Fruit fly (Drosophila melanogaster): ENCODE data around the gene asun.

asun gene

DNA sequence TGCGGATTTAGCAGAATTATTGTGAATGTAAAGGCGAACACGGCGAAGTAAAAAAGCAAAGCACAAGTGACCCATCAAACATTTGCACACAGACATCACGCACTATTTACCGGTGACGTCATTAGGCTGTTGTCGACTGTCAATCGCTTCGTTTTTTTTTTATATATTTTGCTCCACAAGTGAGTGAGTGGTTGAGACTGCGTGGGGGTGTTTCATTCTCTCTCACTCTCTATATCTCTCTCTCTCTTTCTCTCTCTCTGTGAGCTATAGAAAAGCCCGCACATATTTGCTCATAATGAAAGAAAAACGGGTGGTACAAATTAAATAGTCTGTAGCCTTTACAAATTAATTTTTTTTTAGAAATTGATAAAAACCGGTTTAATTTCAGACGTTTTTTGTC is 13.5 kb downstream of the asun start:
- no peak for TF ChIP-seq noc (tag; optimal IDR thresholded peaks at IDR 0.05)

DNA sequence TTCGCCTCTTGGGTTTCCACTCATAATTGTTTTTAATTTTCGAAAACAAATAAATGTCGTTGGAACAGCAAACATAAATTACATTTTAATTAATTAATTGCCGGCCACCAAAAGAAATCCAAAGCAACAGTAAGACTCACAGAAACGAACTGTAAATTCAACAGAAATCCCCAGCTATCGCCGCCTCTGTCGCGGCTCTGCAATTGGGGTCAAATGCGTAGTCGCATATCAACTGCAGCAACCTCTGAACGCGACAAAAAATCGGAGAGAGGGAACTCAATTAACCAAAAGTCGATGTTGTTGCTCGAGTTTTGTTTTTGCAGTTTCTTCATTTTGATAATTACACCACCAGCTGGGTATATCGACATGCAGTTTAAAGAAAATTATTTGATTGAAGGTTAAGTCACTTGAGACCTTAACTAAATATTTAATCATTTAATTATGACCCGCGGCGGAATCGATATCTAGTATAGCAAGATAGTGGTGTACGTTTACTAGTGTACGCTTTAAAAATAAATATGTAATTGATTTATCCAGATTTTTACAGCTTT is 15.4 kb downstream of the asun start:
- no peak for TF ChIP-seq noc (tag; optimal IDR thresholded peaks at IDR 0.05)

DNA sequence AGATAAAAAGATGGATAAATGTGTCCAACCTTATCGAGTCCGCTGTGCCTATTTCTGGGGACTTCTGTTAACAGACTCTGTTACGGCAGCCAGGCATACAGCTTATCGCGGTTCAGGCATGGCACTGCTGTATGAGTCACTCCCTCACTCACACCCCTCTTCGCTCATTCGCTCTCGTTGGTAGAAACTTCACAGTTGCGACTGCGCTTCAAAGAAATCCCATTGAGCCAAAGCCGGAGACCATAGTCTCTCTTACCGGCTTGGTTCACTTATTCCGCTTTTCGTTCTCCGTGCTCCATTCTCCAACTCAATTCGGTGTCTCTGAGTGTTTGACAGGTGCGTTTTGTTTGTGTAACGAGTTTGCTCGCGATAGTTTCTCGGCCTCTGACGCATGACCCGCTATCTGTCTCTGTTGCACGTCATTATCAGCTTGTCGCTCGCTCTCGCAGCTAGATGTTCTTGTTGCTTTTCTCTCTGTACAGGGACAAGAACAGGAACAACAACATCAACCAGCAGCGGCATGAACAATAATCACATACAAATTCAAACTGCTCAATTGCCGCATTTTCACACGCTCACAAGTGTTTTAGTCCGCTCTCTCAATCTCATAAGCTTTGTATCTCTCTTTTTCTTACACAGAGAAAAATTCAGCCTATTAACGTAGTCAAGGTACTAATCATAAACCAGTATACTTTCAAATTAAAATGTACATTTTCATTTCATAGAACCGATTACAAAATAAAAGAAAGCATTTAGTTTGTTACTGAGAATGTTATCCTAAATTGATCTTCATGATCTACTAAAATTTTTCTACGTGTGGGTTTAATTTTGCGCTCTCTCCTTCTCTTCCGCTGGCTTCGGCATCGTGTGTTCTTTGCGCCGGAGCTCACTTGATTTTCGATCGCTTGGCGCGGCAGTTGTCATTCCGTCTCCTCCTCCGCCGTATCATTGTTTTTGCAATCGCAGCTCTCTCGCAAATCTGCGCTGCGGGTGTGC is 16.2 kb downstream of the asun start:
- peak; percentile 100 for TF ChIP-seq noc (tag; optimal IDR thresholded peaks at IDR 0.05)

DNA sequence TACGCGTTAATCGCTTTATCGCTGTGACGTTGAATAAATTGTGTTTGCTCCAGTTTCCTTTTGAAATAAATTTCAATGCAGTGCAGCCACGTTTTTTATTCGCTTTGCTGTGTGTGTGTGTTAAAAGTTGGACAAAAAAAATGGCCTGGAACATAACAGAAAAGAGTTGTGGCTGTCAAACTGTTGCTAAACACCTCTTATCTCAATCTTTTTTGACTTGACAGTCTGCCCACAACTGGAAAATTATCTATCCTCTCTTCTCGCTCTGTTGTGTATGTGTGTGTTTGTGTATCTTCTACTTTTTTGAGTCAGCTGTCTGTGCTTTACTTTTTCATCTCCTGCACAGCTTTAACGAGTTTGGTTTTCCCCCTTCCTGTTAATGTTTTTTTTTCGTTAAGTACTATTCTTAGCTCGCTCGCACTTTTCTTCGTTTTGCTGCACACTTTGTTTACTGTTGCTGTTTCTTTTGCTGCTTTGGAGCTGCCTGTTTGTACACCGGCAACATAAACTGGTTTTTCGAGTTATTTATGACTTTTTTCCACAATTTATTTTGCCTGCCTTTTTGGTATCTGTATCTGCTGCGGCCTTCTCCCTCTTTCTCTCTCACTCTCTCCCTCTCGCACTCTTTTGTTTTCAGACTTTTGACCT is 17.1 kb downstream of the asun start:
- no peak for TF ChIP-seq noc (tag; optimal IDR thresholded peaks at IDR 0.05)

DNA sequence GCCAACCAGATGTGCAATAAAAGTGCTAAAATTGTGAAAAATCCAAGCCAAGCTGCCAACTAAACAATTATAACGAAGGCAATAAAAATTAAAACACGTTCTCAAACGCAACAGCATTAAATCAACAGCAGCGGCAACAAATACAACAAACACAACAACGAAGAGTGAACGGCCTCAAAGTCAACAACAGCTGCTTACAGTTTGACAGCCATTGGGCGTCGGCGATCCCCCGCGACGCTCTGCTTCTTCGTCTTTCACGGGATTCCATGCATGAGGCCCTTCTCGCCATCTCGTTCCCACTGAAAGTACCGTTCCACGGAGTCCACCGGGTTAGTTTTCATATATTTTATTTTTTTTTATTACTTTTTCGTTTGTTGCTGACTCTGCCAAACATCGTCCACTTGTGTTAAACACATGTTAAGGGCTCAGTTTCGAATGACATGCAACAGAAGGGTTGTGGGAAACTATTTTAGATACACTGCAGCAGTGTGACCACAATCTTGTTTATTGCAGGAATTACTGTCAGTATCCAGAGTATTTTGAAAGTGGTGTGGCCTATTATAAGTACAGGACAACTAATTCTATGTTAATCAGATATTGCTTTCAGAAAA is 18.1 kb downstream of the asun start:
- no peak for TF ChIP-seq noc (tag; optimal IDR thresholded peaks at IDR 0.05)

DNA sequence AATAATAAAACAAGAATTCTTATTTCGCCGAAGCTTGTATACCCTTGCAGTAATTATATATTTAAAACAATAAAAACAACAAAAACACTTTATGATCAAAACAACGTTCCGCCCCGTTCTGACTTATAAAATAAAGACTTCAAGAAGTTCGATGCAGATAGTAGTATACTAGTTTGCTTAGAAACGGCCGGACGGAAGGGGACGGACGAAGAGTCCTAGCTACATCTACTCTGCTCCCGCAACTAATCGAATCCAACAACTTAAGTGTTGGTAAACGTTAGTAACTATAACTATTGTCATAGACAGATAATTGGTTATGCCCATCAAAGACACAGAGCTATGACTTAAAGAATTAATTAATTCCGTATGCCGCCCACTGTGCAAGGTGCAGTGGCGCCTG is 20.4 kb downstream of the asun start:
- no peak for TF ChIP-seq noc (tag; optimal IDR thresholded peaks at IDR 0.05)

DNA sequence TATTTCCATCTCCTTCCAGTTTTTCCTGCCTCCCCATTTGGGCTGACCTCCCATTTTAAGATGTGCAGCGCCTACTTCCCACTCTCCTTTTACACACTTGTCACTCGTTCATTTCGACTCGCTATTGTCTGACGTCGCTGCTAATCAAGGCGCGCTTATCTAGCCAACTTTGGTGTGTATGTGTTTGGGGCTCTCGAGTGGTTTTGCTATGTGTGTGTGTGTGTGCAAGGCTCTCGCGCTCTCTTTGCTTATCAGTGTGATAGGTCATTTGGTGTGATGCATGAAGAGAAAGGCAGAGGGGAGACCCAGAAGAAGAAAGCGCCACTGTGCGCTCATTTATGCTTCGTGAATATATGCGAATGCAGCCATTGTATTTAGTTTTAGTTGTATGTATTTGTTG is 20.8 kb downstream of the asun start:
- TF ChIP-seq noc (tag; optimal IDR thresholded peaks at IDR 0.05): no peak

DNA sequence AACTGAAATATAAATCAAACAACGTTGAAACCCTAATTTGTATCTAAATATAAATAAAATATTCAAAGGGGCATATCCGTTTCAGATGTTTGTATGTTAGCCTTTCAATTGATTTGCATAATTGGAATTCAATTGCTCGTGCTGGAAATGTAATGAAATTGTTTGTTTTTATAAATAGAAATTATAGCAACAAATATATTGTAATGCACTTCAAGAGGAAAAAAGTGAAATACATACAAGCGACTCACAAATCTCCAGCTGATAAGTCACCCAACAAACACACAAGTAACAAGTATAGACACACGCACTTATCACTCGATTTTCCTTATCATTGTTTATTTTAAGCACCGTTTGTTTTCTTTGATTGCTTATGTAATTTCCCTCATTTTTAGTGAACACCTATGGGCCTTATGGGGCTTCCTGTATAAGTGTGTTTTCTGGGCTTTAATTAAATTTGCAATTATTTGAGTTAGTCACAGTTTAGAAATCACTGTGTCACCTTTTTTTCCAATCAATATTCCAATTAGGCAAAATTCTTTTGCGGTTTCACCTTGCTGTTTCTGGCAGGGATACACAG is 21.6 kb downstream of the asun start:
- TF ChIP-seq noc (tag; optimal IDR thresholded peaks at IDR 0.05): no peak

DNA sequence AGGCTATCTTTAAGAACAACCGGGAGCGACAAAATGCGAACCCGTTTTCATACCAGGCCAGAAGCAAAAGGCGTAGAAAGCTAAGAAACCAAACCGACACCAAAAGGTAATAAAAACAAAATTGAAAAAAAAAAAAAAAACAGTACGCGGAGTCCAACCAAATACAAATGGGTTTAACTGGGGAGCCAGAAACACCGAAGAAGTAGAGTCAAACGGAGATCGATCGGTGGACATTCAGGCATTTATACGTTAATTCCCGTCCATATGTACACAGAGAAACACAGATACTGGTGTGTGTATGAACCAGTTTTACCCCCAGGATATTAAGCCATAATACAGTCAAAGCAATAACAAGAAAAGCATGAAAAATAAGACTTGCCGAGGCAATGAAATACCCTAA is 23.1 kb downstream of the asun start:
- no peak for TF ChIP-seq noc (tag; optimal IDR thresholded peaks at IDR 0.05)

DNA sequence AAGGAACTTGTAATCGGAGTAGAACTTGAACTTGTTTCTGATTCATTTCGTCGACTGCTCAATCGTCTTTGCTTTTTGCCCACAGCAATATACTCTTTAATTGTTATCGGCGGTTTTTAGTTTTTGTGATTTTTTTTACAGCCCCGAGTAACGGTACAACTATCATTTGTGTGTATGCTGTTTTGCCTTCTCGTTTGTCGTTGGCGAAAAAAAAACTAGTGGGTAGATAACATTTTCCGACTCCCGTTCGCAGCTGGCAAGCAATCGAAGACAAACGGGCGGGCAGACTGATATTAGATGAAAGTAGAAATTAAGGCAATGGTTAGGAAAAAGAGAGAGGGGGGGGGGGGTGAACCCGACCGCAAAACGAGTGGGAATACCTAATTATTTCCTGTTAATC is 23.8 kb downstream of the asun start:
- TF ChIP-seq noc (tag; optimal IDR thresholded peaks at IDR 0.05): no peak

DNA sequence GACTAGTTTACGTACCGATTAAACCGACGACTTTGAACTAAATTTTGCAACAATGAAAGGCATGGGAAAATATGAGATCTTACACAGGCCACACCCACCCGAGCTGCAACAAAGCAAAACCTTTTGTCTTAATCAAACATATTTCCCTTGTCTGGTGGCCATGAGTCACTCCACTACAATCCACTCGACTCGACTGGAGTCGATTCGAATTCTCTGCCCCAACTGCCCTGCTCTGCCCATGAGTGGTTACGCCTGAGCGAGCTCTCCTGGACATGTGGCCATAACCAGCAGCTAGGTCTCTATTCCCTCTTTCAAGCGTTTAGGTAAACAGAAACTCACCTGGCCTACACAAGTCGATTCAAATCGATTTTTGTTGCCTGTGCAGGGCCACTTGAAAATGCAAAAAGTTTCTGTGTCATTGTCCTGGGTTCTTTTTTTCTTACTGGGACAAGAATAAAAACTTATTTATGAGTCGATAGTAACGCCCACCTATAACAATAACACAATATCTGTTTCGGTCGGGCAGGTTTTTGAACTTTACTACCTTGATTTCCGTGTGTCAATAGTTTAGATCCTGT is 24.7 kb downstream of the asun start:
- no peak for TF ChIP-seq noc (tag; optimal IDR thresholded peaks at IDR 0.05)

DNA sequence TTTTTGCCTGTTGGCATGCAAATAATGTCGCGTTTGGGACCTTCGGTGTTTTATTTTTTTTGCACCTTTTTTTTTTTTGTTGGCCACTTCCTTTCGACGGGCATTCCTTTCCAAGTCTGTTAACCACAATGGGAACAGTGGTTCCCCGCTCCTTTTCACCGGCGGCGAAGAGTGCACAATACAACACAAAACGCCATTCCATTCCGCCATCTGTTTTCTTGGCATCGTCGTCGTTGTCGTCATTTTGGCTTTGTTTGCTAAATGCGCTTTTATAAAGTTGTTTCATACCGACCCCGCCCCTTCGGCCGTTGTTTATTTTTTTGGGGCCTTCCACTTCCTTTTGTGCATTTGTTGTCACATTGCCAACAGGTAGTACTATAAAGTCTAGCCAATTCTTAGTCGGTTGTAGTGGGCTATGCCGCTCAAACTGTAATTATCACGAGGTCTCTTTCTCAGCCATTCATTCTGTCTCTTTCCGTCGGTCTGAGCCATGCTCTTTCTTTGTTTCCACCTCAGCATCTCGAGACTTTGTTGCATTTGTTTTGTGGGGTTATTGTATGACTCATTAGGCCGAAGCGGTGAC is 26.3 kb downstream of the asun start:
- TF ChIP-seq noc (tag; optimal IDR thresholded peaks at IDR 0.05): no peak

DNA sequence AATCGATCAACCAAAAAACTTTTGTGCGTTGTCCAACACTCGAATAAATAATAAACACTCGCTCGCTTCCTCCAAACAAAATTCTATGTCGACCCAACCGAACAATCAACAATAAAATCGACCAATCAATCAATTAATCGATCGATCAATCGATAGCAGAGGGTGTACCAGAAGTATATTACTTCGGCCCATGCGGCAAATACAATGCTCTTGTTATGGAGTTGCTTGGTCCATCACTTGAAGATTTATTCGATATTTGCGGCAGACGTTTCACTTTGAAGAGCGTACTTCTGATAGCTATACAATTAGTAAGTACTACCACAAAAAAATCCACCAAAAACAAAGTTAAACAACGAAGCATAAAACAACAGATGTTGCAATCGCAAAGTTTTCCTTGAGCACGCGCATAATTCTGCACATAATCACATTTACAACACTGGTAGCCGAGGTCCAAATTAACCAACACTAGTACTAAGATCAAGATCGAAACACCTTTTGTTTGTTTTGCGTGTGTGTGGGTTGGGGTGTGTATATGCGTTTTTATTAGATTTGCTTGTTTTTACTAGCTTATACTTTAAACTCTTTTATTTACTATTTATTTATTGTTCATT is 31.5 kb downstream of the asun start:
- no peak for TF ChIP-seq noc (tag; optimal IDR thresholded peaks at IDR 0.05)

DNA sequence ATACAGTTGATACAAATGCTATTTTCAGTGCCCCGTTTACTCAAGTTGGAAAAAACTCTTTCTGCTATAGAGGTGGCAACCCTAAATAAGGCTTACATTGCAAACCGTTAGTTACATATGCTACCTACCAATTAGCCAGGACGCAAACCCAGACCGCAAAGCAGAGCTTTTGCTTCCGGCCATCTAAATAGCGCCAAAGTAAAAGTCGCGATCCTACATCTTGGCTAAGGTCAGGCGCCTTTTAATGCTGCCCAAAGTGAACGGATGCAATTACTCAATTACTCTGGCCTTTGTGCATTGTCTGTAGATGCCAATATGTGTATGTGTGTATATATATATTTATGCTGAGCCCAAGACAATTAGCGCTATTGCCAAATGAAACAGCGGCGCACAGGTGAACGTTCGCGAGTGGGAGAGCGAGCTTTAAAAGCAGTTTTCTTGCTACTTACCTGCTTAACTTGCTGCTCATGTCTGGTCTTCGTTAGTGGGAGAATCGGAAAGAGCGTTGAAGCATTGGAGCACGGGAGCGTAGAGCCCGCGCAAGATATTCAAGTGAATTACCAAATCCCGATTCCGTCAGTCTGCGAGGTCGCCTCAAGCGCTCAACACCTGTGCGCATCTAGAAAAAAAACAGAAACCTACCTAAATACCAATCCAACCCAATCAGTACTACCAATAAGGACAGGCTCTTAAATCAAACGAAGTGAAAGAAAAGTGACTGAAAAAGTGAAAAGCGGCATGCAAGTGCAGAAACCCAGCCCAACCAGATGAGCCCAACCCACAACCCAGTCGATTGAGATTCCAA is 41.3 kb downstream of the asun start, which contains the start of gene Zip89B:
TSS of gene Zip89B (plus strand) at position 574 of the 805 bp plus-strand sequence.
- TF ChIP-seq noc (tag; optimal IDR thresholded peaks at IDR 0.05): no peak

Data from whole organism, larva.